Worm (Caenorhabditis elegans) whole organism, L2 larva: ENCODE results near the gene F13D11.4.

Experiments used
- ama-1 ChIP-seq: fragments of 150-350 bp; optimal IDR thresholded peaks from 2 replicates; lab custom pipeline; 2018; ENCODE audit warnings: inconsistent platforms
- ceh-82 ChIP-seq: fragments of 150-350 bp; optimal IDR thresholded peaks from 2 replicates; lab custom pipeline; 2014; ENCODE audit warnings: missing biosample characterization, missing genetic modification characterization
- lin-39 ChIP-seq: fragments of 150-350 bp; optimal IDR thresholded peaks from 2 replicates; lab custom pipeline; 2014; ENCODE audit warnings: missing biosample characterization, missing genetic modification reagents, missing genetic modification characterization
- nhr-11 ChIP-seq: fragments of 150-350 bp; optimal IDR thresholded peaks from 2 replicates; lab custom pipeline; 2014; ENCODE audit warnings: missing biosample characterization, missing genetic modification characterization
- sma-3 ChIP-seq: sonication (generic microtip); optimal IDR thresholded peaks from 2 replicates; lab custom pipeline; 2016; ENCODE audit warnings: missing genetic modification reagents, missing genetic modification characterization, missing compliant biosample characterization
- unc-55 ChIP-seq: fragments of 150-350 bp; sonication (generic microtip); optimal IDR thresholded peaks from 3 replicates; lab custom pipeline; 2014; ENCODE audit warnings: missing biosample characterization, missing genetic modification reagents, missing genetic modification characterization

ce11 chrX:5790915-5791314 lies 43.7 kb downstream of the F13D11.4 start, which contains the start of gene twnk-1:
- TF ChIP-seq ama-1 (no peak), nhr-11 (no peak), sma-3 (no peak), unc-55 (GFP tag; lab: Kevin White, UChicago) (no peak), lin-39 (tag; lab: Kevin White, UChicago) (no peak), ceh-82 (tag; lab: Kevin White, UChicago) (no peak)
